ENCODE assay signal across 2 worm cellular contexts in genomic region chrII:1239433-1240020, ce11.
TF ChIP-seq lines count a peak whose summit lies in the region.

No protein-coding gene starts in this region.

TF ChIP-seq in whole organism, L1 larva, 84 proteins besides CTCF, POLR2A, EP300 and RAD21 (continued from another document):
- TF ChIP-seq lir-3 (tag; optimal IDR thresholded peaks at IDR 0.05; lab: Kevin White, UChicago; ENCODE audit: poor library complexity) (no peak), pax-3 (tag; optimal IDR thresholded peaks at IDR 0.05; lab: Kevin White, UChicago) (no peak), efl-3 (GFP tag; optimal IDR thresholded peaks at IDR 0.05; lab: Kevin White, UChicago) (no peak), nhr-76 (tag; optimal IDR thresholded peaks at IDR 0.05; lab: Kevin White, UChicago) (no peak), nhr-71 (tag; optimal IDR thresholded peaks at IDR 0.05; lab: Kevin White, UChicago) (no peak), elt-2 (tag; optimal IDR thresholded peaks at IDR 0.05; lab: Kevin White, UChicago) (peak; percentile 42), blmp-1 (tag; optimal IDR thresholded peaks at IDR 0.05; lab: Kevin White, UChicago) (peak; percentile 22), fkh-8 (tag; optimal IDR thresholded peaks at IDR 0.05; lab: Kevin White, UChicago) (no peak), zip-4 (GFP tag; optimal IDR thresholded peaks at IDR 0.05; lab: Kevin White, UChicago) (no peak), nhr-20 (tag; optimal IDR thresholded peaks at IDR 0.05; lab: Kevin White, UChicago) (no peak), vab-15 (tag; optimal IDR thresholded peaks at IDR 0.05; lab: Kevin White, UChicago) (no peak), unc-130 (tag; optimal IDR thresholded peaks at IDR 0.05; lab: Kevin White, UChicago) (no peak), ceh-63 (GFP tag; optimal IDR thresholded peaks at IDR 0.05; lab: Kevin White, UChicago) (no peak), C16A3.4 (tag; optimal IDR thresholded peaks at IDR 0.05; lab: Kevin White, UChicago) (no peak), sox-4 (tag; optimal IDR thresholded peaks at IDR 0.05; lab: Kevin White, UChicago) (no peak), nhr-85 (tag; lab: Kevin White, UChicago) (no peak), mef-2 (tag; optimal IDR thresholded peaks at IDR 0.05; lab: Kevin White, UChicago) (no peak), ces-1 (GFP tag; optimal IDR thresholded peaks at IDR 0.05; lab: Kevin White, UChicago) (no peak), mep-1 (tag; optimal IDR thresholded peaks at IDR 0.05; lab: Kevin White, UChicago) (no peak), fkh-10 (GFP tag; optimal IDR thresholded peaks at IDR 0.05; lab: Kevin White, UChicago) (peak; percentile 25), jun-1 (tag; optimal IDR thresholded peaks at IDR 0.05; lab: Kevin White, UChicago) (no peak), sup-37 (GFP tag; optimal IDR thresholded peaks at IDR 0.05; lab: Kevin White, UChicago) (no peak), rnt-1 (tag; optimal IDR thresholded peaks at IDR 0.05; lab: Kevin White, UChicago) (peak; percentile 21), ceh-90 (tag; optimal IDR thresholded peaks at IDR 0.05; lab: Kevin White, UChicago) (no peak), nhr-237 (tag; optimal IDR thresholded peaks at IDR 0.05; lab: Kevin White, UChicago) (no peak), ztf-11 (tag; optimal IDR thresholded peaks at IDR 0.05; lab: Kevin White, UChicago) (no peak), ceh-8 (GFP tag; optimal IDR thresholded peaks at IDR 0.05; lab: Kevin White, UChicago) (no peak), ceh-88 (GFP tag; IDR thresholded peaks at IDR 0.05; lab: Robert Waterston, UW) (no peak), lin-14 (GFP tag; optimal IDR thresholded peaks at IDR 0.05; lab: Kevin White, UChicago) (peak; percentile 16), dsc-1 (tag; optimal IDR thresholded peaks at IDR 0.05; lab: Kevin White, UChicago) (no peak), lin-15B (tag; optimal IDR thresholded peaks at IDR 0.05; lab: Kevin White, UChicago) (no peak), lin-13 (GFP tag; optimal IDR thresholded peaks at IDR 0.05; lab: Kevin White, UChicago) (no peak), egl-27 (tag; optimal IDR thresholded peaks at IDR 0.05; lab: Kevin White, UChicago) (no peak), nhr-84 (tag; optimal IDR thresholded peaks at IDR 0.05; lab: Kevin White, UChicago) (no peak)
TF ChIP-seq in whole organism, L1 larva: peak in this region for 8.

TF ChIP-seq in whole organism, L3 larva, 47 proteins besides CTCF, POLR2A, EP300 and RAD21 (continued from another document):
- TF ChIP-seq mdl-1 (tag; optimal IDR thresholded peaks at IDR 0.05; lab: Kevin White, UChicago) (peak; percentile 21), pha-4 (tag; optimal IDR thresholded peaks at IDR 0.05; lab: Kevin White, UChicago) (peak; percentile 65)
